Fruit fly (Drosophila melanogaster) whole organism, prepupa: ENCODE measurements around the gene CG7484.

ENCODE experiments used
- CG16779 ChIP-seq: fragments of 200-800 bp; sonication (Bioruptor generic); optimal IDR thresholded peaks from 3 replicates; lab custom pipeline; 2017; ENCODE audit warnings: missing biosample characterization, mild to moderate bottlenecking, missing genetic modification characterization
- CG3032 ChIP-seq: fragments of 200-800 bp; optimal IDR thresholded peaks from 2 replicates; lab custom pipeline; 2019; ENCODE audit warnings: missing biosample characterization, mild to moderate bottlenecking, missing genetic modification characterization, moderate library complexity
- CG6163 ChIP-seq: fragments of 200-800 bp; sonication (Bioruptor generic); IDR thresholded peaks from 3 replicates; pipeline ENCODE4 v1.3.6; 2022; ENCODE audit warnings: missing biosample characterization, missing genetic modification characterization
- CG6808 ChIP-seq: fragments of 200-800 bp; sonication (Bioruptor generic); optimal IDR thresholded peaks from 3 replicates; lab custom pipeline; 2017; ENCODE audit warnings: missing biosample characterization, missing genetic modification characterization, mild to moderate bottlenecking, moderate library complexity, missing genetic modification reagents
- Ets21C ChIP-seq: fragments of 200-800 bp; sonication (Bioruptor generic); optimal IDR thresholded peaks from 3 replicates; lab custom pipeline; 2016; ENCODE audit warnings: missing biosample characterization, missing genetic modification characterization
- Gug ChIP-seq: fragments of 200-800 bp; sonication (Bioruptor generic); IDR thresholded peaks from 2 replicates; pipeline ENCODE4 v1.3.6; 2022; ENCODE audit warnings: missing biosample characterization, missing genetic modification characterization
- Hr38 ChIP-seq: sonication (Bioruptor generic); optimal IDR thresholded peaks from 2 replicates; lab custom pipeline; 2016; ENCODE audit warnings: missing biosample characterization, missing genetic modification characterization
- Lpt ChIP-seq: fragments of 200-800 bp; sonication (Bioruptor generic); optimal IDR thresholded peaks from 3 replicates; lab custom pipeline; 2016; ENCODE audit warnings: missing biosample characterization, missing genetic modification characterization

dm6 chr3L:17671322-17671721 lies 16.9 kb downstream of the CG7484 start, which contains the start of gene CG34251:
- no peak for TF ChIP-seq CG6808
- no peak for TF ChIP-seq CG6163 (GFP tag; lab: Robert Waterston, UW)
- no peak for TF ChIP-seq CG16779 (tag; lab: Kevin White, UChicago)
- TF ChIP-seq Hr38, result no peak
- TF ChIP-seq Lpt (GFP tag; lab: Kevin White, UChicago), result no peak
- no peak for TF ChIP-seq Gug
- TF ChIP-seq CG3032 (tag; lab: Kevin White, UChicago), result no peak
- TF ChIP-seq Ets21C (GFP tag; lab: Kevin White, UChicago), result no peak
